Fruit fly (Drosophila melanogaster) whole organism: ENCODE data around the gene CG32695.

Experiments
- psq ChIP-seq: fragments of >200 bp; optimal IDR thresholded peaks from 2 replicates; lab custom pipeline; 2017
- usp ChIP-seq: fragments of >200 bp; optimal IDR thresholded peaks from 2 replicates; lab custom pipeline; 2017; ENCODE audit warnings: missing biosample characterization, missing genetic modification characterization, mixed read lengths

DNA sequence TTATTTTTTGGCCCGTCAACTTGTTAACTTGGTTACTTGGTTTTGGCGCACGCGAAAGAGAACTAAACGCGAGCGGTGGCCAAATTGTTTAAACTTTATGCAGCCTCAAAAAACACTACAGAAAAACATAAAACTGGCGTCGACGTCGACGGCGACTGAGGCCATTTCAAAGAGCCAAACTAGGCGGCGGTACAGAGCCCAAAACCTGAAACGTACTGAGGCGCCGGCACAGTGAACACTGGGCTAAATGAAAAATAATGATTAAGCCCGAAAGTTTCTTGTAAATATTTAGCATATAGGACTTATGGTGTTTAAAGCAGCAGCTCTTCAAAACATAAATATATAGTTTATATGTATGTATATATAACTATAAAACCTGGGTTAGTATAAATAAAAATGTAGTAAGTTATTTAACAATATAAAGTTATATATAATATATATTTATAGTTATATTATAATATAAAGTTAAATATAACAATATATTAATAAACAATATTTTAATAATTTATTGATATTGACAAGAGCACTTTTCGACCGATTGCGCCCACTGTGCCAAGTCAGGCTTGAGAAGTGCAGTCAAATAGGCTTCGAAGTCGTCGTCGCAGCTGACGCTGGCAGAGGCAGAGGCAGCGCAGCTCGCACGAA lies 25.8 kb upstream of the CG32695 start, which contains the start of gene CG15249:
- TF ChIP-seq usp (GFP tag; lab: Kevin White, UChicago) (no peak), psq (lab: Kevin White, UChicago) (no peak)
